Worm (Caenorhabditis elegans) whole organism, L1 larva: ENCODE data around the gene fipr-2.

ENCODE experiments used
- C04F5.9 ChIP-seq: sonication (generic microtip); optimal IDR thresholded peaks from 2 replicates; lab custom pipeline; 2016; ENCODE audit warnings: missing genetic modification characterization, missing compliant biosample characterization
- C16A3.4 ChIP-seq: fragments of 150-350 bp; optimal IDR thresholded peaks from 2 replicates; lab custom pipeline; 2014; ENCODE audit warnings: missing biosample characterization, missing genetic modification characterization
- F16B12.6 ChIP-seq: fragments of 150-350 bp; optimal IDR thresholded peaks from 2 replicates; lab custom pipeline; 2014; ENCODE audit warnings: missing biosample characterization, missing genetic modification characterization
- aha-1 ChIP-seq: fragments of 150-350 bp; optimal IDR thresholded peaks from 2 replicates; lab custom pipeline; 2014; ENCODE audit warnings: missing biosample characterization, missing genetic modification characterization
- alr-1 ChIP-seq: fragments of 200-800 bp; sonication (Bioruptor generic); optimal IDR thresholded peaks from 2 replicates; lab custom pipeline; 2018; ENCODE audit warnings: borderline replicate concordance, mild to moderate bottlenecking, missing genetic modification characterization, missing compliant biosample characterization
- aly-2 ChIP-seq: fragments of 150-350 bp; optimal IDR thresholded peaks from 2 replicates; lab custom pipeline; 2014; ENCODE audit warnings: missing biosample characterization, missing genetic modification characterization
- ceh-90 ChIP-seq: sonication (generic microtip); optimal IDR thresholded peaks from 2 replicates; lab custom pipeline; 2016; ENCODE audit warnings: missing genetic modification characterization, missing compliant biosample characterization
- efl-1 ChIP-seq, 4 experiments: fragments of 150-350 bp; optimal IDR thresholded peaks in 3 of 4; peaks in 1 of 4; 1 replicate in 1 of 4; 2 replicates in 3 of 4; lab custom pipeline; 2014; ENCODE audit warnings: missing biosample characterization in 2 of 4, missing genetic modification characterization in 2 of 4, missing genetic modification reagents in 2 of 4
- egl-13 ChIP-seq: sonication (generic microtip); optimal IDR thresholded peaks from 2 replicates; lab custom pipeline; 2016; ENCODE audit warnings: missing genotype, missing genetic modification reagents, missing genetic modification characterization, missing compliant biosample characterization
- elt-2 ChIP-seq: sonication (generic microtip); optimal IDR thresholded peaks from 2 replicates; lab custom pipeline; 2016; ENCODE audit warnings: missing genetic modification characterization, mild to moderate bottlenecking, inconsistent platforms, missing compliant biosample characterization, missing genetic modification reagents
- ets-5 ChIP-seq: fragments of 200-800 bp; sonication (Bioruptor generic); IDR thresholded peaks from 2 replicates; pipeline ENCODE4 v1.3.6; 2022; ENCODE audit warnings: missing genetic modification characterization, missing compliant biosample characterization
- irx-1 ChIP-seq: sonication (generic microtip); optimal IDR thresholded peaks from 2 replicates; lab custom pipeline; 2016; ENCODE audit warnings: missing genetic modification characterization, missing compliant biosample characterization
- lin-13 ChIP-seq: fragments of 150-350 bp; optimal IDR thresholded peaks from 2 replicates; lab custom pipeline; 2014; ENCODE audit warnings: missing biosample characterization, missing genetic modification reagents, missing genetic modification characterization
- lin-15B ChIP-seq: fragments of 150-350 bp; sonication (generic microtip); optimal IDR thresholded peaks from 3 replicates; lab custom pipeline; 2014; ENCODE audit warnings: missing biosample characterization, missing genetic modification characterization
- lsy-2 ChIP-seq, 2 experiments: fragments of 150-350 bp; optimal IDR thresholded peaks; 2 replicates each; lab custom pipeline; 2014; ENCODE audit warnings: missing biosample characterization in 2 of 2, missing genetic modification characterization in 2 of 2
- mab-9 ChIP-seq: fragments of 200-800 bp; sonication (Bioruptor generic); IDR thresholded peaks from 2 replicates; pipeline ENCODE4 v1.3.6; 2022; ENCODE audit warnings: missing genetic modification reagents, missing genetic modification characterization, missing compliant biosample characterization
- mdl-1 ChIP-seq, 2 experiments: fragments of 150-350 bp; optimal IDR thresholded peaks; 2 replicates each; lab custom pipeline; 2014 to 2017; ENCODE audit warnings: missing biosample characterization in 2 of 2, missing genetic modification characterization in 2 of 2, inconsistent platforms in 1 of 2
- mef-2 ChIP-seq: fragments of 150-350 bp; optimal IDR thresholded peaks from 2 replicates; lab custom pipeline; 2014; ENCODE audit warnings: missing biosample characterization, missing genetic modification characterization
- nhr-11 ChIP-seq: fragments of 150-350 bp; optimal IDR thresholded peaks from 2 replicates; lab custom pipeline; 2014; ENCODE audit warnings: missing biosample characterization, missing genetic modification characterization
- nhr-19 ChIP-seq: fragments of 200-800 bp; sonication (Bioruptor generic); conservative IDR thresholded peaks from 2 replicates; pipeline ENCODE4 v1.3.6; 2022; ENCODE audit warnings: missing genetic modification characterization, missing compliant biosample characterization
- nhr-20 ChIP-seq: sonication (generic microtip); optimal IDR thresholded peaks from 2 replicates; lab custom pipeline; 2016; ENCODE audit warnings: mild to moderate bottlenecking, missing genetic modification characterization, missing compliant biosample characterization
- nhr-237 ChIP-seq: fragments of 150-350 bp; optimal IDR thresholded peaks from 2 replicates; lab custom pipeline; 2014; ENCODE audit warnings: missing biosample characterization, missing genetic modification characterization
- nhr-47 ChIP-seq: sonication (generic microtip); optimal IDR thresholded peaks from 2 replicates; lab custom pipeline; 2016; ENCODE audit warnings: mild to moderate bottlenecking, missing genetic modification characterization, moderate library complexity, missing compliant biosample characterization
- nhr-76 ChIP-seq: sonication (generic microtip); optimal IDR thresholded peaks from 2 replicates; lab custom pipeline; 2017; ENCODE audit warnings: missing biosample characterization, missing genetic modification characterization
- nhr-84 ChIP-seq: sonication (generic microtip); optimal IDR thresholded peaks from 2 replicates; lab custom pipeline; 2017; ENCODE audit warnings: missing biosample characterization, missing genetic modification characterization
- nhr-85 ChIP-seq: sonication (generic microtip); peaks from one replicate; lab custom pipeline; 2016; ENCODE audit warnings: missing genetic modification characterization, inconsistent platforms, missing compliant biosample characterization
- nhr-90 ChIP-seq: sonication (generic microtip); optimal IDR thresholded peaks from 2 replicates; lab custom pipeline; 2016; ENCODE audit warnings: mild to moderate bottlenecking, missing genetic modification characterization, missing compliant biosample characterization; ENCODE audit not compliant: poor library complexity
- pag-3 ChIP-seq: sonication (generic microtip); optimal IDR thresholded peaks from 2 replicates; lab custom pipeline; 2017; ENCODE audit warnings: missing genetic modification characterization, mild to moderate bottlenecking, missing compliant biosample characterization, antibody characterized with exemption, borderline replicate concordance; ENCODE audit not compliant: insufficient read depth
- snpc-4 ChIP-seq: fragments of 150-350 bp; optimal IDR thresholded peaks from 2 replicates; lab custom pipeline; 2014; ENCODE audit warnings: missing biosample characterization, missing genetic modification characterization
- sox-4 ChIP-seq: sonication (generic microtip); optimal IDR thresholded peaks from 2 replicates; lab custom pipeline; 2016; ENCODE audit warnings: missing genetic modification characterization, missing compliant biosample characterization
- sup-37 ChIP-seq: fragments of 200-800 bp; sonication (Bioruptor generic); optimal IDR thresholded peaks from 2 replicates; lab custom pipeline; 2018; ENCODE audit warnings: mild to moderate bottlenecking, missing genetic modification characterization, missing compliant biosample characterization
- tbx-2 ChIP-seq: sonication (generic microtip); optimal IDR thresholded peaks from 2 replicates; lab custom pipeline; 2016; ENCODE audit warnings: missing genetic modification characterization, missing compliant biosample characterization
- unc-130 ChIP-seq: fragments of 150-350 bp; optimal IDR thresholded peaks from 2 replicates; lab custom pipeline; 2017; ENCODE audit warnings: missing biosample characterization, missing genetic modification characterization, inconsistent platforms
- unc-30 ChIP-seq: sonication (generic microtip); optimal IDR thresholded peaks from 2 replicates; lab custom pipeline; 2017; ENCODE audit warnings: missing biosample characterization, missing genetic modification characterization
- unc-62 ChIP-seq: fragments of 150-350 bp; optimal IDR thresholded peaks from 2 replicates; lab custom pipeline; 2014; ENCODE audit warnings: missing biosample characterization, missing genetic modification reagents, missing genetic modification characterization
- unc-86 ChIP-seq: sonication (generic microtip); optimal IDR thresholded peaks from 2 replicates; lab custom pipeline; 2016; ENCODE audit warnings: missing genetic modification characterization, missing compliant biosample characterization
- unc-98 ChIP-seq: fragments of 200-800 bp; sonication (Bioruptor generic); IDR thresholded peaks from 2 replicates; pipeline ENCODE4 v1.3.6; 2022; ENCODE audit warnings: missing genetic modification characterization, missing compliant biosample characterization
- xbp-1 ChIP-seq: sonication (generic microtip); optimal IDR thresholded peaks from 2 replicates; lab custom pipeline; 2016; ENCODE audit warnings: missing genetic modification characterization, missing compliant biosample characterization

The fipr-2 gene

ce11 chrV:12358347-12358746, 6.8 kb upstream of the fipr-2 start, which contains the start of gene F23H12.5:
F23H12.5 (plus strand) TSS chrV:12358647.
- TF ChIP-seq unc-86 (tag; lab: Kevin White, UChicago) (no peak), nhr-85 (tag; lab: Kevin White, UChicago) (peak; percentile 27)

ce11 chrV:12361644-12362043, 3.5 kb upstream of the fipr-2 start, which contains the start of gene fipr-1:
fipr-1 (minus strand) TSS chrV:12361744.
- TF ChIP-seq sup-37 (GFP tag; lab: Kevin White, UChicago) (no peak), F16B12.6 (tag; lab: Kevin White, UChicago) (no peak), mef-2 (no peak), unc-130 (no peak), nhr-20 (no peak), nhr-19 (GFP tag; lab: Robert Waterston, UW) (no peak), elt-2 (no peak), nhr-11 (tag; lab: Kevin White, UChicago) (no peak)
- TF ChIP-seq, all 84 proteins: peak for 0

- TF ChIP-seq nhr-76 (tag; lab: Kevin White, UChicago) (no peak), C16A3.4 (tag; lab: Kevin White, UChicago) (no peak), nhr-11 (tag; lab: Kevin White, UChicago) (no peak), lin-15B (tag; lab: Kevin White, UChicago) (no peak), sox-4 (tag; lab: Kevin White, UChicago) (no peak), nhr-90 (tag; lab: Kevin White, UChicago) (no peak), aly-2 (tag; lab: Kevin White, UChicago) (no peak), F16B12.6 (tag; lab: Kevin White, UChicago) (no peak), nhr-85 (tag; lab: Kevin White, UChicago) (no peak), tbx-2 (tag; lab: Kevin White, UChicago) (no peak), xbp-1 (tag; lab: Kevin White, UChicago) (no peak), lsy-2 (tag; optimal IDR thresholded peaks at IDR 0.05; lab: Kevin White, UChicago) (no peak), unc-30 (tag; lab: Kevin White, UChicago) (no peak), mab-9 (GFP tag; lab: Robert Waterston, UW) (no peak), lin-13 (GFP tag; lab: Kevin White, UChicago) (no peak), efl-1 (optimal IDR thresholded peaks at IDR 0.05; lab: Kevin White, UChicago) (no peak), efl-1 (GFP tag; optimal IDR thresholded peaks at IDR 0.05 in 1 of 2; lab: Kevin White, UChicago) (no peak), ceh-90 (tag; lab: Kevin White, UChicago) (no peak), pag-3 (tag; lab: Kevin White, UChicago) (no peak)
Observed at ce11 chrV:12369437-12369836, 4.3 kb downstream of the fipr-2 start, which contains the start of gene gcy-13. gcy-13 (minus strand) TSS chrV:12369537.

ce11 chrV:12371386-12371785, 6.2 kb downstream of the fipr-2 start, which contains the start of gene F23H12.7:
F23H12.7 (plus strand) TSS chrV:12371686.
- TF ChIP-seq unc-62 (GFP tag; lab: Kevin White, UChicago) (no peak), unc-98 (GFP tag; lab: Robert Waterston, UW) (no peak), lin-13 (GFP tag; lab: Kevin White, UChicago) (no peak), nhr-90 (tag; lab: Kevin White, UChicago) (no peak), nhr-84 (no peak), nhr-237 (tag; lab: Kevin White, UChicago) (no peak), C04F5.9 (no peak), irx-1 (tag; lab: Kevin White, UChicago) (no peak), ets-5 (GFP tag; lab: Robert Waterston, UW) (no peak), aha-1 (tag; lab: Kevin White, UChicago) (no peak), lsy-2 (tag; optimal IDR thresholded peaks at IDR 0.05; lab: Kevin White, UChicago) (no peak), mdl-1 (tag; optimal IDR thresholded peaks at IDR 0.05; lab: Kevin White, UChicago) (no peak), alr-1 (tag; lab: Kevin White, UChicago) (no peak), snpc-4 (tag; lab: Kevin White, UChicago) (no peak), nhr-47 (tag; lab: Kevin White, UChicago) (no peak), nhr-76 (tag; lab: Kevin White, UChicago) (no peak), mef-2 (no peak), egl-13 (tag; lab: Kevin White, UChicago) (no peak), aly-2 (tag; lab: Kevin White, UChicago) (no peak)
